Worm (Caenorhabditis elegans) whole organism, L2 larva: ENCODE results near the gene sra-36.

Source experiments
- aly-2 ChIP-seq: fragments of 150-350 bp; optimal IDR thresholded peaks from 2 replicates; lab custom pipeline; 2014; ENCODE audit warnings: missing biosample characterization, missing genetic modification characterization
- lin-39 ChIP-seq: fragments of 150-350 bp; optimal IDR thresholded peaks from 2 replicates; lab custom pipeline; 2014; ENCODE audit warnings: missing biosample characterization, missing genetic modification reagents, missing genetic modification characterization
- nhr-12 ChIP-seq: fragments of 150-350 bp; optimal IDR thresholded peaks from 2 replicates; lab custom pipeline; 2014; ENCODE audit warnings: missing biosample characterization, missing genetic modification characterization
- nhr-237 ChIP-seq: fragments of 150-350 bp; optimal IDR thresholded peaks from 2 replicates; lab custom pipeline; 2014; ENCODE audit warnings: missing biosample characterization, missing genetic modification characterization
- unc-55 ChIP-seq: fragments of 150-350 bp; sonication (generic microtip); optimal IDR thresholded peaks from 3 replicates; lab custom pipeline; 2014; ENCODE audit warnings: missing biosample characterization, missing genetic modification reagents, missing genetic modification characterization
- unc-62 ChIP-seq: fragments of 150-350 bp; optimal IDR thresholded peaks from 2 replicates; lab custom pipeline; 2014; ENCODE audit warnings: missing biosample characterization, missing genetic modification reagents, missing genetic modification characterization
- ztf-4 ChIP-seq: fragments of 150-350 bp; optimal IDR thresholded peaks from 2 replicates; lab custom pipeline; 2014; ENCODE audit warnings: missing biosample characterization, missing genetic modification characterization

DNA sequence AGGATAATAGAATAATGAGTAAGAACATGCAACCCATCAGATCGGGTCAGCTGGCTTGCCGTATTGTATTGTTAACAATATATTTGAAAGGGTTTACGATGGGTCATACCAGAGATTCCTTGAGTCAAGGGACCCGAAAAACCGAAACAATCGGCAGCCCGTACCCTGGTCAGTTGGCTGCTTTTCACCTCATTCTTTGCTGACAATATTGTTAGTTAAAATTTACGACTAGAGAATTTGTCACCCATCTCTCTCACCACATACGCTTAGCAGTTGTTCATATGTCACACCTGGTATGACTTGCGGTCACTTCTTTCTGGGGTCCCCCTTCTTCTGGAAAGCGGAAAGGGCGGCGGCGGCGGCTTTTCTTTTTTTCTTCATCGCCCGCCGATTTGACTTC is 40.6 kb upstream of the sra-36 start:
- TF ChIP-seq ztf-4 (tag; lab: Kevin White, UChicago) = no peak
- TF ChIP-seq unc-62 (GFP tag; lab: Kevin White, UChicago) = no peak
- TF ChIP-seq aly-2 = no peak
- no peak for TF ChIP-seq unc-55 (GFP tag; lab: Kevin White, UChicago)
- TF ChIP-seq nhr-237 (tag; lab: Kevin White, UChicago) = no peak
- TF ChIP-seq lin-39 (tag; lab: Kevin White, UChicago) = no peak
- no peak for TF ChIP-seq nhr-12 (tag; lab: Kevin White, UChicago)
